Worm (Caenorhabditis elegans) whole organism, young adult: Measurements from ENCODE around the gene spe-42.
A peak's percentile ranks its signal among the peaks of the same experiment; 100 is the strongest.

Experiments used
- B0019.2 ChIP-seq: fragments of 200-800 bp; sonication (Bioruptor generic); conservative IDR thresholded peaks from 2 replicates; pipeline ENCODE4 v1.3.6; 2022; ENCODE audit warnings: missing genetic modification reagents, missing genetic modification characterization, missing compliant biosample characterization
- B0261.1 ChIP-seq: sonication (generic microtip); optimal IDR thresholded peaks from 2 replicates; lab custom pipeline; 2016; ENCODE audit warnings: mild to moderate bottlenecking, missing genetic modification characterization, moderate library complexity, missing compliant biosample characterization
- C17E4.6 ChIP-seq: fragments of 200-800 bp; sonication (Bioruptor generic); IDR thresholded peaks from 2 replicates; pipeline ENCODE4 v1.3.6; 2022; ENCODE audit warnings: missing genetic modification reagents, missing genetic modification characterization, missing compliant biosample characterization
- D2030.7 ChIP-seq: fragments of 200-800 bp; sonication (Bioruptor generic); IDR thresholded peaks from 2 replicates; pipeline ENCODE4 v1.3.6; 2022; ENCODE audit warnings: missing genetic modification reagents, missing genetic modification characterization, missing compliant biosample characterization
- F57C9.4 ChIP-seq: sonication (generic microtip); optimal IDR thresholded peaks from 2 replicates; lab custom pipeline; 2017; ENCODE audit warnings: mild to moderate bottlenecking, missing genetic modification characterization, missing compliant biosample characterization
- K11D2.4 ChIP-seq: fragments of 200-800 bp; sonication (Bioruptor generic); IDR thresholded peaks from 2 replicates; pipeline ENCODE4 v1.3.6; 2022; ENCODE audit warnings: missing genetic modification reagents, missing genetic modification characterization, missing compliant biosample characterization
- akir-1 ChIP-seq: fragments of 200-800 bp; sonication (Bioruptor generic); optimal IDR thresholded peaks from 2 replicates; lab custom pipeline; 2018; ENCODE audit warnings: mild to moderate bottlenecking, missing genetic modification characterization, moderate library complexity, missing compliant biosample characterization
- ama-1 ChIP-seq, 3 experiments: fragments of 150-350 bp in 1 of 3; sonication (generic microtip) in 2 of 3; optimal IDR thresholded peaks; 2 replicates each; lab custom pipeline; 2014 to 2018; ENCODE audit warnings: missing biosample characterization in 2 of 3, missing genetic modification characterization in 2 of 3, missing genetic modification reagents in 2 of 3
- aptf-2 ChIP-seq: fragments of 200-800 bp; sonication (Bioruptor generic); conservative IDR thresholded peaks from 2 replicates; pipeline ENCODE4 v1.3.6; 2022; ENCODE audit warnings: missing genetic modification reagents, missing genetic modification characterization, missing compliant biosample characterization
- atf-7 ChIP-seq: sonication (generic microtip); optimal IDR thresholded peaks from 2 replicates; lab custom pipeline; 2017; ENCODE audit warnings: mild to moderate bottlenecking, missing genetic modification characterization, missing compliant biosample characterization
- athp-1 ChIP-seq: sonication (generic microtip); optimal IDR thresholded peaks from 2 replicates; lab custom pipeline; 2017; ENCODE audit warnings: mild to moderate bottlenecking, missing genetic modification characterization, missing compliant biosample characterization
- ceh-58 ChIP-seq: fragments of 200-800 bp; sonication (Bioruptor generic); IDR thresholded peaks from 2 replicates; pipeline ENCODE4 v1.3.6; 2022; ENCODE audit warnings: missing genetic modification characterization, missing compliant biosample characterization
- ceh-79 ChIP-seq: sonication (generic microtip); optimal IDR thresholded peaks from 2 replicates; lab custom pipeline; 2017; ENCODE audit warnings: mild to moderate bottlenecking, missing genetic modification characterization, missing compliant biosample characterization
- chd-7 ChIP-seq: sonication (generic microtip); optimal IDR thresholded peaks from 2 replicates; lab custom pipeline; 2016; ENCODE audit warnings: mild to moderate bottlenecking, missing genetic modification characterization, moderate library complexity, missing compliant biosample characterization
- dpl-1 ChIP-seq: fragments of 150-350 bp; optimal IDR thresholded peaks from 2 replicates; lab custom pipeline; 2014; ENCODE audit warnings: missing biosample characterization, missing genetic modification reagents, missing genetic modification characterization
- egl-18 ChIP-seq: fragments of 200-800 bp; sonication (Bioruptor generic); IDR thresholded peaks from 2 replicates; pipeline ENCODE4 v1.3.6; 2022; ENCODE audit warnings: missing genetic modification reagents, missing genetic modification characterization, missing compliant biosample characterization
- him-1 ChIP-seq: sonication (generic microtip); optimal IDR thresholded peaks from 2 replicates; lab custom pipeline; 2016; ENCODE audit warnings: missing genotype, missing genetic modification reagents, missing genetic modification characterization, missing compliant biosample characterization
- hlh-26 ChIP-seq: fragments of 200-800 bp; sonication (Bioruptor generic); conservative IDR thresholded peaks from 2 replicates; pipeline ENCODE4 v1.3.6; 2022; ENCODE audit warnings: missing genetic modification reagents, missing genetic modification characterization, missing compliant biosample characterization
- lin-40 ChIP-seq: sonication (generic microtip); optimal IDR thresholded peaks from 2 replicates; lab custom pipeline; 2016; ENCODE audit warnings: missing genetic modification characterization, mild to moderate bottlenecking, missing compliant biosample characterization, missing genotype, missing genetic modification reagents
- lir-1 ChIP-seq: fragments of 200-800 bp; sonication (Bioruptor generic); conservative IDR thresholded peaks from 2 replicates; pipeline ENCODE4 v1.3.6; 2022; ENCODE audit warnings: missing genetic modification reagents, missing genetic modification characterization, missing compliant biosample characterization
- lsl-1 ChIP-seq: fragments of 200-800 bp; sonication (Bioruptor generic); optimal IDR thresholded peaks from 2 replicates; lab custom pipeline; 2018; ENCODE audit warnings: mild to moderate bottlenecking, missing genetic modification characterization, moderate library complexity, missing compliant biosample characterization
- lsy-27 ChIP-seq: sonication (generic microtip); optimal IDR thresholded peaks from 2 replicates; lab custom pipeline; 2017; ENCODE audit warnings: missing genetic modification characterization, mild to moderate bottlenecking, missing compliant biosample characterization, antibody characterized with exemption, missing genotype, borderline replicate concordance; ENCODE audit not compliant: insufficient read depth
- madf-6 ChIP-seq: fragments of 200-800 bp; sonication (Bioruptor generic); IDR thresholded peaks from 2 replicates; pipeline ENCODE4 v1.3.6; 2022; ENCODE audit warnings: missing genetic modification reagents, missing genetic modification characterization, missing compliant biosample characterization
- madf-8 ChIP-seq: fragments of 200-800 bp; sonication (Bioruptor generic); conservative IDR thresholded peaks from 2 replicates; pipeline ENCODE4 v1.3.6; 2022; ENCODE audit warnings: missing genetic modification reagents, missing genetic modification characterization, missing compliant biosample characterization
- mcd-1 ChIP-seq: fragments of 200-800 bp; sonication (Bioruptor generic); IDR thresholded peaks from 2 replicates; pipeline ENCODE4 v1.3.6; 2022; ENCODE audit warnings: missing genetic modification reagents, missing genetic modification characterization, missing compliant biosample characterization
- mxl-1 ChIP-seq: sonication (generic microtip); optimal IDR thresholded peaks from 2 replicates; lab custom pipeline; 2016; ENCODE audit warnings: missing genetic modification characterization, missing compliant biosample characterization
- nfya-2 ChIP-seq: fragments of 200-800 bp; sonication (Bioruptor generic); IDR thresholded peaks from 2 replicates; pipeline ENCODE4 v1.3.6; 2022; ENCODE audit warnings: missing genetic modification reagents, missing genetic modification characterization, missing compliant biosample characterization
- nhr-120 ChIP-seq: fragments of 200-800 bp; sonication (Bioruptor generic); IDR thresholded peaks from 2 replicates; pipeline ENCODE4 v1.3.6; 2022; ENCODE audit warnings: missing genetic modification characterization, missing compliant biosample characterization
- nhr-80 ChIP-seq: sonication (generic microtip); optimal IDR thresholded peaks from 2 replicates; lab custom pipeline; 2016; ENCODE audit warnings: missing genetic modification characterization, missing compliant biosample characterization
- pbrm-1 ChIP-seq: fragments of 200-800 bp; sonication (Bioruptor generic); IDR thresholded peaks from 2 replicates; pipeline ENCODE4 v1.3.6; 2022; ENCODE audit warnings: missing genetic modification reagents, missing genetic modification characterization, missing compliant biosample characterization
- pha-4 ChIP-seq: fragments of 150-350 bp; sonication (generic microtip); optimal IDR thresholded peaks from 2 replicates; lab custom pipeline; 2014; ENCODE audit warnings: missing biosample characterization, missing genetic modification reagents, missing genetic modification characterization
- snpc-3.4 ChIP-seq: sonication (generic microtip); optimal IDR thresholded peaks from 2 replicates; lab custom pipeline; 2017; ENCODE audit warnings: missing genetic modification characterization, mild to moderate bottlenecking, missing compliant biosample characterization, antibody characterized with exemption, moderate library complexity, missing genotype, missing genetic modification reagents
- snpc-4 ChIP-seq, 5 experiments: fragments of 150-350 bp in 1 of 5; sonication (generic microtip) in 4 of 5; optimal IDR thresholded peaks; 2 replicates each; lab custom pipeline; 2014 to 2018; ENCODE audit warnings: missing genetic modification characterization in 5 of 5, missing biosample characterization in 3 of 5, antibody characterized with exemption in 2 of 5, mild to moderate bottlenecking in 2 of 5, missing compliant biosample characterization in 2 of 5, missing genotype in 2 of 5, moderate library complexity in 2 of 5, missing genetic modification reagents in 1 of 5
- somi-1 ChIP-seq: fragments of 200-800 bp; sonication (Bioruptor generic); optimal IDR thresholded peaks from 2 replicates; lab custom pipeline; 2018; ENCODE audit warnings: mild to moderate bottlenecking, missing genetic modification characterization, missing compliant biosample characterization
- sptf-2 ChIP-seq: fragments of 200-800 bp; sonication (Bioruptor generic); optimal IDR thresholded peaks from 2 replicates; lab custom pipeline; 2018; ENCODE audit warnings: mild to moderate bottlenecking, missing genetic modification characterization, missing compliant biosample characterization
- tbx-9 ChIP-seq: sonication (generic microtip); optimal IDR thresholded peaks from 2 replicates; lab custom pipeline; 2016; ENCODE audit warnings: borderline replicate concordance, missing genetic modification characterization, inconsistent platforms, missing compliant biosample characterization
- tlf-1 ChIP-seq: fragments of 200-800 bp; sonication (Bioruptor generic); optimal IDR thresholded peaks from 2 replicates; lab custom pipeline; 2018; ENCODE audit warnings: mild to moderate bottlenecking, missing genetic modification characterization, missing compliant biosample characterization
- xnd-1 ChIP-seq: sonication (generic microtip); optimal IDR thresholded peaks from 2 replicates; lab custom pipeline; 2016; ENCODE audit warnings: missing genotype, missing genetic modification reagents, missing genetic modification characterization, missing compliant biosample characterization
- ztf-18 ChIP-seq: sonication (generic microtip); optimal IDR thresholded peaks from 2 replicates; lab custom pipeline; 2016; ENCODE audit warnings: missing genotype, mild to moderate bottlenecking, missing genetic modification characterization, missing compliant biosample characterization
- ztf-22 ChIP-seq: fragments of 200-800 bp; sonication (Bioruptor generic); optimal IDR thresholded peaks from 2 replicates; lab custom pipeline; 2018; ENCODE audit warnings: mild to moderate bottlenecking, missing genetic modification characterization, moderate library complexity, missing compliant biosample characterization
- ztf-26 ChIP-seq: sonication (generic microtip); optimal IDR thresholded peaks from 2 replicates; lab custom pipeline; 2017; ENCODE audit warnings: missing genetic modification characterization, missing compliant biosample characterization
- ztf-28 ChIP-seq: fragments of 200-800 bp; sonication (Bioruptor generic); IDR thresholded peaks from 2 replicates; pipeline ENCODE4 v1.3.6; 2022; ENCODE audit warnings: missing genetic modification reagents, missing genetic modification characterization, missing compliant biosample characterization
- ztf-6 ChIP-seq: fragments of 200-800 bp; sonication (Bioruptor generic); IDR thresholded peaks from 2 replicates; pipeline ENCODE4 v1.3.6; 2022; ENCODE audit warnings: missing genetic modification reagents, missing genetic modification characterization, missing compliant biosample characterization

The spe-42 gene

DNA sequence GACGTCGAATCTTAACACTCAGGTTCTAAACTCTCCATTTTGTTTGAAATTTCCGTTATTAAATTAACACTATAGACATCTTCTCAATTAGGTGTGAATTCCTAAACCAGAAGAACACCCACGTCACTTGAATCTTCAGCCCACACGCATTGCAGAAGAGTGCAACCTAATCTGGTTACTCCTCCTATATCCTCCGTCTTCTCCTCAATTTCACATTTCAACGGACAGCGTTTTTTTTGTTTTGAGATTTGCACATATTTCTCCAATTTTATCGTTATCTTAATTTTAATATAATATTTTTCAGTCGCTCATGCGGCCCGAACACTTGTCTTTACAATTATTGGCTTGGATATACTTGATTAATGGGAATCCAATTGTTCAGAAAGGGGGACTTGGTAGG lies 20.6 kb upstream of the spe-42 start, which contains the start of gene smoc-1:
TSS of gene smoc-1 (plus strand) at position 301 of the 400 bp plus-strand sequence.
- TF ChIP-seq atf-7 (tag; lab: Kevin White, UChicago), result no peak
- no peak for TF ChIP-seq mcd-1
- TF ChIP-seq B0019.2 (GFP tag; lab: Robert Waterston, UW), result no peak
- no peak for TF ChIP-seq ztf-18 (tag; lab: Kevin White, UChicago)
- no peak for TF ChIP-seq lsl-1 (GFP tag; lab: Kevin White, UChicago)
- TF ChIP-seq akir-1 (GFP tag; lab: Kevin White, UChicago), result no peak
- no peak for TF ChIP-seq sptf-2

DNA sequence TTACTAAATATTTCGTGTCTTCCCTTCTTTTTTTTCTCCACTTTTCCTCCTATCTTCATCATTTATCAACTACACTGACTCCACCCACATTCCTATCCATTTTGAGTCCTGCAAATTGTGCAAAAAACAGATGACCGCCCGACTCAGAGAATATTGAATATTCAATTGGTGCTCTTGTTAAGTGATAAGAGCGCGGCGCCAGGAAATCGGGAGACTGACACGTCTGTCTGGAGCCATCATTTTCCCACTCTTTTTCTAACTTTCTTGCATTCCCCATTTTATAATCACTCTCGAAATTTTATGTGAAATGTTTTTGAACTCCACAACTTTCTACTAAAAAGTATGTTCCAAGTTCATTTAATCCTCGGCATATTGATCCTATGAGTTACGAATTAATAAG lies 19.1 kb upstream of the spe-42 start:
- TF ChIP-seq athp-1 (tag; lab: Kevin White, UChicago) (no peak), nhr-80 (peak; percentile 84)
- TF ChIP-seq, all 124 proteins: peak for 1

DNA sequence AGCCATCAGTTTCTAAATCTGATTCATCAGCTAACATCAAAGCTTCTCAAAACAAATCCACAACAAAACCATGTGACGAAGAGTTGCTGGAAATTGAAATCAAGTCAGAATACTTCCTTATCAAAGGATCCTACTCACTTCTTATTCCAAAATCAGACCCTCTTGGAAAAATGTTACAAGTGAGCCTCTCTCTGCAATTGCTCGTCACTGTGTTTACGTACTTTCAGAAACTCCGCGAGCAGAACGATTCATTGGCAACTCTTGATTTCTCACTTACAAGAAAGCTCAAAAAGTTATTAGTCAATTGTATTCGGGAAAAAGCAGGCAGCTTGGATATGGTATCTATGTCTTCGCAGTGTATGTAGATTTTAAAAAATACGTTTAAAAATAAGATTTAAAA lies 14.7 kb upstream of the spe-42 start:
- TF ChIP-seq hlh-26 (GFP tag; lab: Robert Waterston, UW), result no peak
- no peak for TF ChIP-seq madf-8 (GFP tag; lab: Robert Waterston, UW)
- TF ChIP-seq ceh-79, result no peak
- no peak for TF ChIP-seq madf-6 (GFP tag; lab: Robert Waterston, UW)
- TF ChIP-seq snpc-3.4 (tag; lab: Kevin White, UChicago), result no peak
- TF ChIP-seq snpc-4 (GFP tag; optimal IDR thresholded peaks at IDR 0.05; lab: Kevin White, UChicago), result no peak
- no peak for TF ChIP-seq snpc-4 (tag; optimal IDR thresholded peaks at IDR 0.05; lab: Kevin White, UChicago)
- TF ChIP-seq ztf-26, result no peak
- no peak for TF ChIP-seq B0261.1 (tag; lab: Kevin White, UChicago)
- TF ChIP-seq, all 124 proteins: peak for 0

DNA sequence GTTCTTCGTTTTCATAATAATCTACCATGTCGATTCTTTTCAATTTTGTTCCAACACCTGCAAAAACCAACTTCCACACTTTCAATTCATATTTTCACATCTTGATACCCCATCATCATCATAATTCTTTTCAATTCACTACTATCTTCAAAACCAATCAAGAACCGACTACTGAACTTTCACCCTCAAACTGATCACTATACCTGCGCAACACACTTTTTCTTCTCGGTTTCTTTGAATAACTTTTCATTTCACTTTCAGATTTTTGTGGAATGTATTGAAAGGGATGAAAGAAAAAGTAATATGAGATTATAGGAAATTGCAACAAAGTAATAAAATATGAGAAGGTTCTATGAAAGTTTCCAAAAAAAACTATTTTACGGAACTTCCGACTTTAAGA lies 4.3 kb upstream of the spe-42 start:
- TF ChIP-seq lir-1 (GFP tag; lab: Robert Waterston, UW), result no peak
- TF ChIP-seq C17E4.6 (GFP tag; lab: Robert Waterston, UW), result no peak
- TF ChIP-seq nhr-120, result no peak
- no peak for TF ChIP-seq nfya-2 (GFP tag; lab: Robert Waterston, UW)
- TF ChIP-seq atf-7 (tag; lab: Kevin White, UChicago), result no peak
- no peak for TF ChIP-seq pbrm-1 (GFP tag; lab: Robert Waterston, UW)
- no peak for TF ChIP-seq ztf-28 (GFP tag; lab: Robert Waterston, UW)
- no peak for TF ChIP-seq mxl-1 (tag; lab: Kevin White, UChicago)
- no peak for TF ChIP-seq pha-4 (tag; lab: Kevin White, UChicago)
- no peak for TF ChIP-seq ztf-22 (GFP tag; lab: Kevin White, UChicago)
- TF ChIP-seq him-1 (tag; lab: Kevin White, UChicago), result no peak
- TF ChIP-seq chd-7 (tag; lab: Kevin White, UChicago), result no peak
- TF ChIP-seq aptf-2, result no peak
- TF ChIP-seq lsy-27 (tag; lab: Kevin White, UChicago), result no peak
- TF ChIP-seq ztf-6, result no peak

DNA sequence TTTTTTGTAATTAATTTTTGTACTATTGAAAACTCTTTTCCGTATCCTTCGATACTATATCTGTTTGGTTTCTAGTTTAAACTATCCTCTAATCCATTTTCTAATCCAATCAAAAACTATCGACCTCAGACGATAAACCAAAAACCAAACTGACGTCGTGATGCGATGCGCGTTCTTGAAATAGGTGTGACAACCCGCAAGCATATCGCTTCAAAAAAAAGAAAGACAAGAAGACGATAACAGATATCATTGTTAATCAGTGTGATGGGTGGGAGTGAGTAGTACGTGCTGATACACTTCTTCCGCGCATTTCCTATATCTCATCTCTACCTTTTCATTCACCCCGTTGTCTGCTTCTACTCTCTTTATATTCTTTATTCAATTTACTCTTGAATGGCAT lies 3.0 kb upstream of the spe-42 start, which contains the start of gene T04F3.1:
TSS of gene T04F3.1 (plus strand) at position 246 of the 400 bp plus-strand sequence.
- TF ChIP-seq lin-40 (tag; lab: Kevin White, UChicago) (no peak), D2030.7 (no peak), F57C9.4 (tag; lab: Kevin White, UChicago) (no peak), somi-1 (GFP tag; lab: Kevin White, UChicago) (no peak), tlf-1 (GFP tag; lab: Kevin White, UChicago) (no peak), xnd-1 (tag; lab: Kevin White, UChicago) (no peak), ama-1 (optimal IDR thresholded peaks at IDR 0.05; lab: Kevin White, UChicago) (no peak), ama-1 (GFP tag; optimal IDR thresholded peaks at IDR 0.05; lab: Kevin White, UChicago) (no peak), egl-18 (no peak), dpl-1 (GFP tag; lab: Kevin White, UChicago) (no peak), mcd-1 (no peak), tbx-9 (tag; lab: Kevin White, UChicago) (no peak), ceh-58 (no peak), lsl-1 (GFP tag; lab: Kevin White, UChicago) (no peak), mxl-1 (tag; lab: Kevin White, UChicago) (no peak), K11D2.4 (GFP tag; lab: Robert Waterston, UW) (no peak), B0019.2 (GFP tag; lab: Robert Waterston, UW) (no peak)
